Worm (Caenorhabditis elegans) whole organism, young adult: Measurements from ENCODE around the gene str-229.

ENCODE experiments used
- fkh-3 ChIP-seq: sonication (generic microtip); optimal IDR thresholded peaks from 2 replicates; lab custom pipeline; 2016; ENCODE audit warnings: mild to moderate bottlenecking, missing genetic modification characterization, missing compliant biosample characterization
- hmg-20 ChIP-seq: fragments of 200-800 bp; sonication (Bioruptor generic); IDR thresholded peaks from 2 replicates; pipeline ENCODE4 v1.3.6; 2022; ENCODE audit warnings: missing genetic modification reagents, missing genetic modification characterization, missing compliant biosample characterization
- lag-1 ChIP-seq: fragments of 200-800 bp; sonication (Bioruptor generic); IDR thresholded peaks from 2 replicates; pipeline ENCODE4 v1.3.6; 2022; ENCODE audit warnings: missing genetic modification reagents, missing genetic modification characterization, missing compliant biosample characterization
- lin-26 ChIP-seq: fragments of 200-800 bp; sonication (Bioruptor generic); IDR thresholded peaks from 2 replicates; pipeline ENCODE4 v1.3.6; 2022; ENCODE audit warnings: missing genetic modification reagents, missing genetic modification characterization, missing compliant biosample characterization
- lir-1 ChIP-seq: fragments of 200-800 bp; sonication (Bioruptor generic); conservative IDR thresholded peaks from 2 replicates; pipeline ENCODE4 v1.3.6; 2022; ENCODE audit warnings: missing genetic modification reagents, missing genetic modification characterization, missing compliant biosample characterization
- madf-3 ChIP-seq: fragments of 200-800 bp; sonication (Bioruptor generic); IDR thresholded peaks from 2 replicates; pipeline ENCODE4 v1.3.6; 2022; ENCODE audit warnings: missing genetic modification reagents, missing genetic modification characterization, missing compliant biosample characterization
- madf-8 ChIP-seq: fragments of 200-800 bp; sonication (Bioruptor generic); conservative IDR thresholded peaks from 2 replicates; pipeline ENCODE4 v1.3.6; 2022; ENCODE audit warnings: missing genetic modification reagents, missing genetic modification characterization, missing compliant biosample characterization
- ztf-28 ChIP-seq: fragments of 200-800 bp; sonication (Bioruptor generic); IDR thresholded peaks from 2 replicates; pipeline ENCODE4 v1.3.6; 2022; ENCODE audit warnings: missing genetic modification reagents, missing genetic modification characterization, missing compliant biosample characterization

DNA sequence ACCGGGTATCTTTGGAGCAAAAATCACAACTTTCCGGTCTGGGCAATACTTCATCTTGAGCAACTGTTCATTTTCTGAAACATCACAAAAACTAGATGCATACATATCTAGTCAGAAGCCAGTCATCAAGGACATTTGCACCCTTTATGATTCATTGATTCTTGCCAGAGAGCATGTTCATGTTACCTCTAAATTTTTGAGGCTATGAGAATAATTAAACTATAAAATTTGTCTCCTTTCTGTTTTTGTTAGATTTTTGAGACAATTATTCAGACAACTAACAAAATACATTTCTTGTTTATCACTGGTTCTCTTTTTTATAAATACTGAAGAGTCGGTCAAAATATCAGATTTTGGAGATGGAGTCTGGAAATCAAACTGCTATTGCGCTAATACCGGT is 14.1 kb upstream of the str-229 start, which contains the start of gene srx-67:
- no peak for TF ChIP-seq lir-1
- TF ChIP-seq lag-1 (GFP tag; lab: Robert Waterston, UW) = no peak
- no peak for TF ChIP-seq madf-8 (GFP tag; lab: Robert Waterston, UW)
- TF ChIP-seq lin-26 (GFP tag; lab: Robert Waterston, UW) = no peak
- TF ChIP-seq fkh-3 (tag; lab: Kevin White, UChicago) = no peak
- TF ChIP-seq madf-3 (GFP tag; lab: Robert Waterston, UW) = no peak
- TF ChIP-seq hmg-20 (GFP tag; lab: Robert Waterston, UW) = no peak
- TF ChIP-seq ztf-28 = no peak
